Fruit fly (Drosophila melanogaster) whole organism, embryonic: ENCODE results near the gene Frmd5.
A peak's percentile ranks its signal among the peaks of the same experiment; 100 is the strongest.

ENCODE experiments used
- Abd-B ChIP-seq: fragments of 200-800 bp; sonication (Bioruptor generic); optimal IDR thresholded peaks from 2 replicates; lab custom pipeline; 2018; ENCODE audit warnings: missing biosample characterization, mild to moderate bottlenecking, missing genetic modification characterization, moderate library complexity
- Awh ChIP-seq: fragments of 200-800 bp; sonication (Bioruptor generic); IDR thresholded peaks from 2 replicates; pipeline ENCODE4, ENCODE4 v1.3.6; 2022; ENCODE audit warnings: missing biosample characterization, missing genetic modification characterization
- CG10147 ChIP-seq: fragments of 200-800 bp; sonication (Bioruptor generic); optimal IDR thresholded peaks from 2 replicates; lab custom pipeline; 2019; ENCODE audit warnings: missing biosample characterization, mild to moderate bottlenecking, missing genetic modification characterization, moderate library complexity
- CG10321 ChIP-seq: fragments of 200-800 bp; sonication (Bioruptor generic); IDR thresholded peaks from 2 replicates; pipeline ENCODE4 v1.3.6; 2022; ENCODE audit warnings: missing biosample characterization, missing genetic modification characterization
- CG10654 ChIP-seq: fragments of 200-800 bp; sonication (Bioruptor generic); optimal IDR thresholded peaks from 2 replicates; lab custom pipeline; 2016; ENCODE audit warnings: missing biosample characterization, missing genetic modification characterization
- CG13287 ChIP-seq: fragments of 200-800 bp; sonication (Bioruptor generic); IDR thresholded peaks from 2 replicates; pipeline ENCODE4 v1.3.6; 2022; ENCODE audit warnings: missing biosample characterization, missing genetic modification characterization; ENCODE audit not compliant: partially characterized antibody
- CG13424 ChIP-seq: fragments of 200-800 bp; sonication (Bioruptor generic); optimal IDR thresholded peaks from 2 replicates; lab custom pipeline; 2019; ENCODE audit warnings: missing biosample characterization, mild to moderate bottlenecking, missing genetic modification characterization, moderate library complexity
- CG13775 ChIP-seq: fragments of 200-800 bp; sonication (Bioruptor generic); optimal IDR thresholded peaks from 3 replicates; lab custom pipeline; 2017; ENCODE audit warnings: missing biosample characterization, mild to moderate bottlenecking, missing genetic modification characterization
- CG14667 ChIP-seq: fragments of 200-800 bp; sonication (Bioruptor generic); IDR thresholded peaks from 2 replicates; pipeline ENCODE4 v1.3.6; 2022; ENCODE audit warnings: missing biosample characterization, missing genetic modification characterization
- CG14710 ChIP-seq: fragments of 200-800 bp; sonication (Bioruptor generic); optimal IDR thresholded peaks from 3 replicates; lab custom pipeline; 2019; ENCODE audit warnings: missing biosample characterization, mild to moderate bottlenecking, missing genetic modification characterization, moderate library complexity
- CG15601 ChIP-seq: fragments of 200-800 bp; sonication (Bioruptor generic); optimal IDR thresholded peaks from 3 replicates; lab custom pipeline; 2019; ENCODE audit warnings: missing biosample characterization, mild to moderate bottlenecking, missing genetic modification characterization, moderate library complexity
- CG17361 ChIP-seq: fragments of 200-800 bp; sonication (Bioruptor generic); IDR thresholded peaks from 3 replicates; pipeline ENCODE4 v1.3.6; 2022; ENCODE audit warnings: missing biosample characterization, missing genetic modification characterization
- CG17802 ChIP-seq: fragments of 200-800 bp; sonication (Bioruptor generic); optimal IDR thresholded peaks from 2 replicates; lab custom pipeline; 2018; ENCODE audit warnings: missing biosample characterization, mild to moderate bottlenecking, missing genetic modification characterization, moderate library complexity
- CG18599 ChIP-seq: fragments of 200-800 bp; sonication (Bioruptor generic); optimal IDR thresholded peaks from 3 replicates; lab custom pipeline; 2017; ENCODE audit warnings: missing biosample characterization, missing genetic modification characterization, mild to moderate bottlenecking, moderate library complexity, missing genetic modification reagents
- CG3407 ChIP-seq: fragments of 200-800 bp; sonication (Bioruptor generic); optimal IDR thresholded peaks from 2 replicates; lab custom pipeline; 2018; ENCODE audit warnings: missing biosample characterization, mild to moderate bottlenecking, missing genetic modification characterization
- CG4404 ChIP-seq: fragments of 200-800 bp; sonication (Bioruptor generic); IDR thresholded peaks from 2 replicates; pipeline ENCODE4 v1.3.6; 2022; ENCODE audit warnings: missing biosample characterization, missing genetic modification characterization
- CG4617 ChIP-seq: fragments of 200-800 bp; sonication (Bioruptor generic); optimal IDR thresholded peaks from 3 replicates; lab custom pipeline; 2016; ENCODE audit warnings: missing biosample characterization, missing genetic modification characterization, borderline replicate concordance
- CG6791 ChIP-seq: fragments of 200-800 bp; sonication (Bioruptor generic); IDR thresholded peaks from 3 replicates; pipeline ENCODE4 v1.3.6; 2022; ENCODE audit warnings: missing biosample characterization, missing genetic modification characterization; ENCODE audit not compliant: partially characterized antibody
- CG7928 ChIP-seq: fragments of 200-800 bp; sonication (Bioruptor generic); optimal IDR thresholded peaks from 2 replicates; lab custom pipeline; 2017; ENCODE audit warnings: missing biosample characterization, mild to moderate bottlenecking, missing genetic modification characterization
- CG8290 ChIP-seq, 3 experiments: fragments of 200-800 bp; sonication (Bioruptor generic); optimal IDR thresholded peaks; 2 replicates each; lab custom pipeline; 2016 to 2019; ENCODE audit warnings: missing biosample characterization in 3 of 3, missing genetic modification characterization in 3 of 3, mild to moderate bottlenecking in 2 of 3, moderate library complexity in 1 of 3
- CG8924 ChIP-seq: fragments of 200-800 bp; optimal IDR thresholded peaks from 3 replicates; lab custom pipeline; 2019; ENCODE audit warnings: missing biosample characterization, mild to moderate bottlenecking, missing genetic modification characterization, moderate library complexity
- CG9797 ChIP-seq: fragments of 200-800 bp; sonication (Bioruptor generic); optimal IDR thresholded peaks from 3 replicates; lab custom pipeline; 2018; ENCODE audit warnings: missing biosample characterization, mild to moderate bottlenecking, missing genetic modification characterization
- D ChIP-seq, 2 experiments: fragments of 200-800 bp in 1 of 2; fragments of >200 bp in 1 of 2; sonication (Bioruptor generic) in 1 of 2; optimal IDR thresholded peaks; 2 replicates in 1 of 2; 3 replicates in 1 of 2; lab custom pipeline; 2017; ENCODE audit warnings: mild to moderate bottlenecking in 1 of 2, missing biosample characterization in 1 of 2, missing genetic modification characterization in 1 of 2, missing genetic modification reagents in 1 of 2
- Dad ChIP-seq: fragments of 200-800 bp; sonication (Bioruptor generic); optimal IDR thresholded peaks from 3 replicates; lab custom pipeline; 2016; ENCODE audit warnings: missing biosample characterization, missing genetic modification characterization
- Dp ChIP-seq: fragments of 200-800 bp; sonication (Bioruptor generic); optimal IDR thresholded peaks from 2 replicates; lab custom pipeline; 2018; ENCODE audit warnings: missing biosample characterization, mild to moderate bottlenecking, missing genetic modification characterization, moderate library complexity
- Dref ChIP-seq: fragments of 200-800 bp; sonication (Bioruptor generic); IDR thresholded peaks from 2 replicates; pipeline ENCODE4 v1.3.6; 2022; ENCODE audit warnings: missing biosample characterization, missing genetic modification characterization
- Ets97D ChIP-seq: fragments of 200-800 bp; sonication (Bioruptor generic); optimal IDR thresholded peaks from 3 replicates; lab custom pipeline; 2016; ENCODE audit warnings: missing biosample characterization, missing genetic modification characterization
- Max ChIP-seq: fragments of 200-800 bp; sonication (Bioruptor generic); optimal IDR thresholded peaks from 2 replicates; lab custom pipeline; 2016; ENCODE audit warnings: missing biosample characterization, mild to moderate bottlenecking, missing genetic modification characterization
- Ptx1 ChIP-seq: fragments of 200-800 bp; sonication (Bioruptor generic); IDR thresholded peaks from 2 replicates; pipeline ENCODE4 v1.3.6; 2022; ENCODE audit warnings: missing biosample characterization, missing genetic modification characterization
- Sry-δ ChIP-seq: fragments of 200-800 bp; sonication (Bioruptor generic); optimal IDR thresholded peaks from 2 replicates; lab custom pipeline; 2016; ENCODE audit warnings: missing biosample characterization, missing genetic modification characterization
- Xrp1 ChIP-seq: fragments of 200-800 bp; sonication (Bioruptor generic); IDR thresholded peaks from 2 replicates; pipeline ENCODE4 v1.3.6; 2022; ENCODE audit warnings: missing biosample characterization, missing genetic modification characterization
- ac ChIP-seq: fragments of 200-800 bp; sonication (Bioruptor generic); optimal IDR thresholded peaks from 3 replicates; lab custom pipeline; 2017; ENCODE audit warnings: missing biosample characterization, mild to moderate bottlenecking, missing genetic modification characterization
- ci ChIP-seq: fragments of 200-800 bp; sonication (Bioruptor generic); IDR thresholded peaks from 3 replicates; pipeline ENCODE4 v1.3.6; 2022; ENCODE audit warnings: missing biosample characterization, missing genetic modification characterization
- corto ChIP-seq: fragments of 200-800 bp; sonication (Bioruptor generic); optimal IDR thresholded peaks from 2 replicates; lab custom pipeline; 2016; ENCODE audit warnings: missing biosample characterization, mild to moderate bottlenecking, missing genetic modification characterization, moderate library complexity
- danr ChIP-seq: fragments of 200-800 bp; sonication (Bioruptor generic); IDR thresholded peaks from 2 replicates; pipeline ENCODE4 v1.3.6; 2022; ENCODE audit warnings: missing biosample characterization, missing genetic modification characterization
- gfzf ChIP-seq: fragments of 200-800 bp; sonication (Bioruptor generic); optimal IDR thresholded peaks from 2 replicates; lab custom pipeline; 2016; ENCODE audit warnings: missing biosample characterization, mild to moderate bottlenecking, missing genetic modification characterization, moderate library complexity
- her ChIP-seq: fragments of 200-800 bp; sonication (Bioruptor generic); optimal IDR thresholded peaks from 2 replicates; lab custom pipeline; 2016; ENCODE audit warnings: missing biosample characterization, missing genetic modification characterization
- knrl ChIP-seq: fragments of 200-800 bp; sonication (Bioruptor generic); IDR thresholded peaks from 3 replicates; pipeline ENCODE4 v1.3.6; 2022; ENCODE audit warnings: missing biosample characterization, missing genetic modification characterization; ENCODE audit not compliant: partially characterized antibody
- lmd ChIP-seq: fragments of 200-800 bp; sonication (Bioruptor generic); IDR thresholded peaks from 2 replicates; pipeline ENCODE4 v1.3.6; 2022; ENCODE audit warnings: missing biosample characterization, missing genetic modification characterization
- nom ChIP-seq: fragments of 200-800 bp; sonication (Bioruptor generic); optimal IDR thresholded peaks from 2 replicates; lab custom pipeline; 2017; ENCODE audit warnings: missing biosample characterization, missing genetic modification characterization, mild to moderate bottlenecking, moderate library complexity, missing genetic modification reagents
- row ChIP-seq: fragments of 200-800 bp; sonication (Bioruptor generic); IDR thresholded peaks from 3 replicates; pipeline ENCODE4 v1.3.6; 2022; ENCODE audit warnings: missing biosample characterization, missing genetic modification characterization
- sim ChIP-seq: fragments of 200-800 bp; sonication (Bioruptor generic); IDR thresholded peaks from 2 replicates; pipeline ENCODE4 v1.3.6; 2022; ENCODE audit warnings: missing biosample characterization, missing genetic modification characterization
- slou ChIP-seq: fragments of 200-800 bp; sonication (Bioruptor generic); optimal IDR thresholded peaks from 3 replicates; lab custom pipeline; 2016; ENCODE audit warnings: missing biosample characterization, missing genetic modification characterization
- sob ChIP-seq: fragments of 200-800 bp; sonication (Bioruptor generic); IDR thresholded peaks from 2 replicates; pipeline ENCODE4 v1.3.6; 2022; ENCODE audit warnings: missing biosample characterization, missing genetic modification characterization
- ssp ChIP-seq: fragments of 200-800 bp; sonication (Bioruptor generic); IDR thresholded peaks from 2 replicates; pipeline ENCODE4 v1.3.6; 2022; ENCODE audit warnings: missing biosample characterization, missing genetic modification characterization
- stc ChIP-seq: fragments of 200-800 bp; sonication (Bioruptor generic); IDR thresholded peaks from 2 replicates; pipeline ENCODE4 v1.3.6; 2022; ENCODE audit warnings: missing biosample characterization, missing genetic modification characterization
- stwl ChIP-seq: fragments of 200-800 bp; sonication (Bioruptor generic); optimal IDR thresholded peaks from 3 replicates; lab custom pipeline; 2018; ENCODE audit warnings: missing biosample characterization, mild to moderate bottlenecking, missing genetic modification characterization, moderate library complexity
- sug ChIP-seq: fragments of 200-800 bp; optimal IDR thresholded peaks from 2 replicates; lab custom pipeline; 2019; ENCODE audit warnings: missing biosample characterization, mild to moderate bottlenecking, missing genetic modification characterization, moderate library complexity
- tll ChIP-seq, 2 experiments: fragments of 200-800 bp in 1 of 2; fragments of >200 bp in 1 of 2; sonication (Bioruptor generic) in 1 of 2; optimal IDR thresholded peaks; 2 replicates each; lab custom pipeline; 2017 to 2019; ENCODE audit warnings: missing biosample characterization in 2 of 2, missing genetic modification characterization in 2 of 2, mild to moderate bottlenecking in 1 of 2, moderate library complexity in 1 of 2

Frmd5 gene

dm6 chr2L:10366525-10366924 is 22.3 kb downstream of the Frmd5 start, which contains the start of gene CG5056 (continued):
- no peak for TF ChIP-seq tll (GFP tag; optimal IDR thresholded peaks at IDR 0.05; lab: Kevin White, UChicago)
- peak; percentile 48 for TF ChIP-seq CG10147 (GFP tag; lab: Kevin White, UChicago)
- TF ChIP-seq Max (GFP tag; lab: Kevin White, UChicago): peak; percentile 17
- peak; percentile 63 for TF ChIP-seq CG9797
- 0 out of 3 replicates have a peak, but pooled peaks have one; percentile 25 for TF ChIP-seq CG6791 (GFP tag; lab: Robert Waterston, UW)
- TF ChIP-seq ac (GFP tag; lab: Kevin White, UChicago): no peak
- TF ChIP-seq lmd (GFP tag; lab: Robert Waterston, UW): peak; percentile 16; the same call in 1 of the 2 replicates
- no peak for TF ChIP-seq sim (GFP tag; lab: Robert Waterston, UW)
- peak; percentile 86 for TF ChIP-seq row
- no peak for TF ChIP-seq CG18599
- peak; percentile 44 for TF ChIP-seq nom
- peak; percentile 17; the same call in 1 of the 2 replicates for TF ChIP-seq Xrp1 (GFP tag; lab: Robert Waterston, UW)
- no peak for TF ChIP-seq CG13775 (GFP tag; lab: Kevin White, UChicago)
- TF ChIP-seq her: peak; percentile 95
- TF ChIP-seq CG10321: no peak
- no peak for TF ChIP-seq Dad (GFP tag; lab: Kevin White, UChicago)
- no peak for TF ChIP-seq corto (GFP tag; lab: Kevin White, UChicago)
- peak; percentile 12 for TF ChIP-seq CG8290 (GFP tag; optimal IDR thresholded peaks at IDR 0.05; lab: Kevin White, UChicago)
- TF ChIP-seq CG8290 (tag; optimal IDR thresholded peaks at IDR 0.05; lab: Kevin White, UChicago): no peak
- peak; percentile 39; the same call in 1 of the 3 replicates for TF ChIP-seq knrl (GFP tag; lab: Robert Waterston, UW)
- TF ChIP-seq sug (tag; lab: Kevin White, UChicago): peak; percentile 37
- TF ChIP-seq Ets97D (GFP tag; lab: Kevin White, UChicago): peak; percentile 40
- TF ChIP-seq sob (GFP tag; lab: Robert Waterston, UW): no peak
- no peak for TF ChIP-seq Ptx1 (GFP tag; lab: Robert Waterston, UW)
- TF ChIP-seq CG10654 (GFP tag; lab: Kevin White, UChicago): no peak
- peak; percentile 27 for TF ChIP-seq slou (GFP tag; lab: Kevin White, UChicago)
- peak; percentile 94 for TF ChIP-seq CG4617 (GFP tag; lab: Kevin White, UChicago)
- peak; percentile 59 for TF ChIP-seq stwl (tag; lab: Kevin White, UChicago)
- peak; percentile 59 for TF ChIP-seq CG8924 (tag; lab: Kevin White, UChicago)
- TF ChIP-seq Dref (GFP tag; lab: Robert Waterston, UW): peak; percentile 39
- no peak for TF ChIP-seq CG4404 (GFP tag; lab: Robert Waterston, UW)
- no peak for TF ChIP-seq CG3407
- peak; percentile 36 for TF ChIP-seq Dp (GFP tag; lab: Kevin White, UChicago)
- no peak for TF ChIP-seq stc (GFP tag; lab: Robert Waterston, UW)
- no peak for TF ChIP-seq CG15601 (tag; lab: Kevin White, UChicago)
- peak; percentile 30; the same call in 1 of the 2 replicates for TF ChIP-seq CG14667
- no peak for TF ChIP-seq D (optimal IDR thresholded peaks at IDR 0.05; lab: Kevin White, UChicago)
- TF ChIP-seq D (GFP tag; optimal IDR thresholded peaks at IDR 0.05; lab: Kevin White, UChicago): peak; percentile 22
- TF ChIP-seq ci (GFP tag; lab: Robert Waterston, UW): peak; percentile 23; the same call in 1 of the 3 replicates
- TF ChIP-seq CG14710 (tag; lab: Kevin White, UChicago): peak; percentile 65
- peak; percentile 39; the same call in 1 of the 2 replicates for TF ChIP-seq ssp (GFP tag; lab: Robert Waterston, UW)
- TF ChIP-seq gfzf (GFP tag; lab: Kevin White, UChicago): peak; percentile 61
- peak; percentile 26 for TF ChIP-seq Sry-δ (GFP tag; lab: Kevin White, UChicago)
- peak; percentile 54; the same call in 2 of the 3 replicates for TF ChIP-seq CG17361 (GFP tag; lab: Robert Waterston, UW)
- peak; percentile 83 for TF ChIP-seq CG17802
- TF ChIP-seq danr (GFP tag; lab: Robert Waterston, UW): no peak
- peak; percentile 95 for TF ChIP-seq CG7928 (GFP tag; lab: Kevin White, UChicago)
- TF ChIP-seq CG13424 (tag; lab: Kevin White, UChicago): peak; percentile 30
- TF ChIP-seq CG13287: 0 out of 2 replicates have a peak, but pooled peaks have one; percentile 39
- peak; percentile 36 for TF ChIP-seq Abd-B (GFP tag; lab: Kevin White, UChicago)
- no peak for TF ChIP-seq Awh (GFP tag; lab: Robert Waterston, UW)
